Worm (Caenorhabditis elegans): ENCODE data around the gene T15H9.4.
A peak's percentile ranks its signal among the peaks of the same experiment; 100 is the strongest.

The T15H9.4 gene

DNA sequence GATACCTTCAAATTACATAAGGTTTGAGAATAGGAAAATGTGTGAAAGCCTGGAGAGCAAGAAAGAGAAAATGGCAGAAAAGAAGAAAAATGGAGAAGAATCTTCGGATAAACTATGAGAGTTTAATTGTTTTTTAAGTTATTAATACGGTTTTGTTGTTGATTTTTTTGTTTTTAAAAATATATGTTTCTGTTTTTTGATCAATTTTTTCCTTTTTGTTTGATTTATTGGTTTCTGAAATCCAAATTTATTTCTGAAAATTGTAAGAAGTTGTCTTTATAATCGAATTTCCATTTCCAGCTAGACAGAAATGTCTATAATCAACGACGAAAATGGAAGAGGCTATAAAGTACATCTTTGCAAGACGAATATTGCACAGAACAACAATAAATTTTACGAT lies 18.9 kb upstream of the T15H9.4 start, which contains the start of gene parp-2:
parp-2 (plus strand) TSS at position 301 of the 400 bp plus-strand sequence.
- TF ChIP-seq unc-55 (GFP tag; optimal IDR thresholded peaks at IDR 0.05) (no peak), F13H6.1 (tag; optimal IDR thresholded peaks at IDR 0.05) (no peak), ZK546.5 (tag; optimal IDR thresholded peaks at IDR 0.05) (no peak), elt-3 (tag; optimal IDR thresholded peaks at IDR 0.05) (no peak), gmeb-1 (tag; optimal IDR thresholded peaks at IDR 0.05) (no peak)

ce11 chrII:9594924-9595323 lies 16.7 kb upstream of the T15H9.4 start, which contains the start of gene E02H1.5:
TSS of gene E02H1.5 (plus strand) at chrII:9595224.
- TF ChIP-seq sma-3 (GFP tag; optimal IDR thresholded peaks at IDR 0.05): no peak
- TF ChIP-seq lin-11 (tag; optimal IDR thresholded peaks at IDR 0.05): no peak
- no peak for TF ChIP-seq nhr-21 (tag; optimal IDR thresholded peaks at IDR 0.05)
- no peak for TF ChIP-seq nhr-12 (tag; optimal IDR thresholded peaks at IDR 0.05)
- no peak for TF ChIP-seq elt-3 (tag; optimal IDR thresholded peaks at IDR 0.05)
- no peak for TF ChIP-seq C34F6.9 (tag; optimal IDR thresholded peaks at IDR 0.05)
- no peak for TF ChIP-seq elt-1 (tag; optimal IDR thresholded peaks at IDR 0.05)
- TF ChIP-seq ztf-1 (GFP tag; conservative IDR thresholded peaks at IDR 0.05): no peak
- no peak for TF ChIP-seq nhr-237 (tag; optimal IDR thresholded peaks at IDR 0.05)
- TF ChIP-seq mbf-1 (tag; optimal IDR thresholded peaks at IDR 0.05): no peak
- no peak for TF ChIP-seq nhr-129 (tag; optimal IDR thresholded peaks at IDR 0.05)
- TF ChIP-seq gmeb-1 (tag; optimal IDR thresholded peaks at IDR 0.05): no peak

ce11 chrII:9596401-9596800 lies 15.3 kb upstream of the T15H9.4 start, which contains the start of gene E02H1.6:
TSS of gene E02H1.6 (plus strand) at chrII:9596701.
- no peak for TF ChIP-seq ztf-1 (GFP tag; conservative IDR thresholded peaks at IDR 0.05)
- TF ChIP-seq elt-3 (tag; optimal IDR thresholded peaks at IDR 0.05): no peak
- TF ChIP-seq nhr-10 (tag; optimal IDR thresholded peaks at IDR 0.05): no peak
- no peak for TF ChIP-seq Y55F3AM.14 (GFP tag; optimal IDR thresholded peaks at IDR 0.05)
- TF ChIP-seq nhr-77 (tag; optimal IDR thresholded peaks at IDR 0.05): no peak
- TF ChIP-seq unc-39 (tag; optimal IDR thresholded peaks at IDR 0.05): no peak
- TF ChIP-seq zag-1 (tag; optimal IDR thresholded peaks at IDR 0.05): no peak
- TF ChIP-seq peb-1 (tag; optimal IDR thresholded peaks at IDR 0.05): no peak
- TF ChIP-seq lin-11 (tag; optimal IDR thresholded peaks at IDR 0.05): no peak
- TF ChIP-seq crh-2 (tag; optimal IDR thresholded peaks at IDR 0.05): no peak
- no peak for TF ChIP-seq skn-1 (tag; optimal IDR thresholded peaks at IDR 0.05)
- TF ChIP-seq fos-1 (tag; optimal IDR thresholded peaks at IDR 0.05): no peak
- TF ChIP-seq snpc-4 (tag; optimal IDR thresholded peaks at IDR 0.05): no peak
- TF ChIP-seq F13H6.1 (tag; optimal IDR thresholded peaks at IDR 0.05): no peak
- no peak for TF ChIP-seq lin-13 (GFP tag; optimal IDR thresholded peaks at IDR 0.05)
- no peak for TF ChIP-seq ama-1 (optimal IDR thresholded peaks at IDR 0.05)

ce11 chrII:9597516-9598047 lies 14.1 kb upstream of the T15H9.4 start, which contains the start of gene mrpl-53:
TSS of gene mrpl-53 (plus strand) at chrII:9597622.
- TF ChIP-seq ceh-16 (tag; optimal IDR thresholded peaks at IDR 0.05) (no peak), nhr-25 (tag; optimal IDR thresholded peaks at IDR 0.05) (peak; percentile 30), lin-11 (tag; optimal IDR thresholded peaks at IDR 0.05) (no peak), ama-1 (optimal IDR thresholded peaks at IDR 0.05) (peak; percentile 5), sma-9 (GFP tag; optimal IDR thresholded peaks at IDR 0.05) (peak; percentile 5), sma-9 (tag; optimal IDR thresholded peaks at IDR 0.05) (no peak), sma-3 (GFP tag; optimal IDR thresholded peaks at IDR 0.05) (peak; percentile 30), Y55F3AM.14 (GFP tag; optimal IDR thresholded peaks at IDR 0.05) (peak; percentile 37)

- no peak for TF ChIP-seq nhr-237 (tag; optimal IDR thresholded peaks at IDR 0.05)
- peak; percentile 20 for TF ChIP-seq sma-9 (GFP tag; optimal IDR thresholded peaks at IDR 0.05)
- TF ChIP-seq sma-9 (tag; optimal IDR thresholded peaks at IDR 0.05): no peak
- TF ChIP-seq elt-3 (tag; optimal IDR thresholded peaks at IDR 0.05): no peak
- TF ChIP-seq F13H6.1 (tag; optimal IDR thresholded peaks at IDR 0.05): peak; percentile 41
- peak in 1 of 2 experiments; percentile 39 for TF ChIP-seq lsy-2 (tag; optimal IDR thresholded peaks at IDR 0.05)
- no peak for TF ChIP-seq alr-1 (tag; optimal IDR thresholded peaks at IDR 0.05)
- TF ChIP-seq ztf-4 (tag; optimal IDR thresholded peaks at IDR 0.05): no peak
- no peak for TF ChIP-seq fos-1 (tag; optimal IDR thresholded peaks at IDR 0.05)
- peak; percentile 33 for TF ChIP-seq nhr-129 (tag; optimal IDR thresholded peaks at IDR 0.05)
- TF ChIP-seq ceh-82 (tag; optimal IDR thresholded peaks at IDR 0.05): no peak
These were observed 11.5 kb upstream of the T15H9.4 start for ce11 chrII:9600022-9600722.

Measured in whole organism, L2 larva.